Worm (Caenorhabditis elegans) whole organism, midembryonic: ENCODE data around the gene frpr-21.
A peak's percentile ranks its signal among the peaks of the same experiment; 100 is the strongest.

Experiments
- T22C8.4 ChIP-seq: fragments of 200-800 bp; sonication (Bioruptor generic); IDR thresholded peaks from 2 replicates; pipeline ENCODE4 v1.3.6; 2022; ENCODE audit warnings: missing genetic modification characterization, missing compliant biosample characterization
- cog-1 ChIP-seq: sonication (generic microtip); optimal IDR thresholded peaks from 2 replicates; lab custom pipeline; 2016; ENCODE audit warnings: missing genetic modification characterization, missing compliant biosample characterization
- flt-1 ChIP-seq: fragments of 200-800 bp; sonication (Bioruptor generic); IDR thresholded peaks from 2 replicates; pipeline ENCODE4 v1.3.6; 2022; ENCODE audit warnings: missing genetic modification characterization, missing compliant biosample characterization
- med-1 ChIP-seq: sonication (generic microtip); optimal IDR thresholded peaks from 2 replicates; lab custom pipeline; 2017; ENCODE audit warnings: missing genetic modification characterization, mild to moderate bottlenecking, missing compliant biosample characterization, antibody characterized with exemption, missing genetic modification reagents; ENCODE audit not compliant: insufficient read depth
- ref-1 ChIP-seq: fragments of 200-800 bp; sonication (Bioruptor generic); conservative IDR thresholded peaks from 2 replicates; pipeline ENCODE4 v1.3.6; 2022; ENCODE audit warnings: missing genetic modification reagents, missing genetic modification characterization, missing compliant biosample characterization
- tab-1 ChIP-seq: fragments of 200-800 bp; sonication (Bioruptor generic); IDR thresholded peaks from 2 replicates; pipeline ENCODE4 v1.3.6; 2022; ENCODE audit warnings: missing genetic modification characterization, missing compliant biosample characterization
- ztf-23 ChIP-seq: fragments of 200-800 bp; sonication (Bioruptor generic); IDR thresholded peaks from 2 replicates; pipeline ENCODE4 v1.3.6; 2022; ENCODE audit warnings: missing genetic modification reagents, missing genetic modification characterization, missing compliant biosample characterization
- ztf-29 ChIP-seq: fragments of 200-800 bp; sonication (Bioruptor generic); IDR thresholded peaks from 2 replicates; pipeline ENCODE4 v1.3.6; 2022; ENCODE audit warnings: missing genetic modification reagents, missing genetic modification characterization, missing compliant biosample characterization

The frpr-21 gene

ce11 chrII:10373016-10373415 lies 48.8 kb downstream of the frpr-21 start:
- TF ChIP-seq cog-1 (tag; lab: Kevin White, UChicago) (no peak), tab-1 (GFP tag; lab: Robert Waterston, UW) (no peak), T22C8.4 (no peak)

- no peak for TF ChIP-seq ztf-23 (GFP tag; lab: Robert Waterston, UW)
- no peak for TF ChIP-seq flt-1 (GFP tag; lab: Robert Waterston, UW)
- no peak for TF ChIP-seq T22C8.4
- TF ChIP-seq ref-1 (GFP tag; lab: Robert Waterston, UW), result no peak
- no peak for TF ChIP-seq ztf-29 (GFP tag; lab: Robert Waterston, UW)
These were observed 51.0 kb downstream of the frpr-21 start for ce11 chrII:10370826-10371225.

- TF ChIP-seq cog-1 (tag; lab: Kevin White, UChicago), result no peak
- TF ChIP-seq T22C8.4, result no peak
- no peak for TF ChIP-seq ztf-29 (GFP tag; lab: Robert Waterston, UW)
- no peak for TF ChIP-seq ref-1 (GFP tag; lab: Robert Waterston, UW)
- TF ChIP-seq tab-1 (GFP tag; lab: Robert Waterston, UW), result 0 out of 2 replicates have a peak, but pooled peaks have one; percentile 18
- no peak for TF ChIP-seq med-1 (GFP tag; lab: Kevin White, UChicago)
These were observed 52.3 kb downstream of the frpr-21 start, which contains the start of gene ceh-58 for ce11 chrII:10369547-10370028. Gene ceh-58 (minus strand): TSS chrII:10369597.
